Fruit fly (Drosophila melanogaster) whole organism, wandering third instar larva: ENCODE data around the gene CG6966.

Experiments used
- GATAd ChIP-seq: sonication (Bioruptor generic); optimal IDR thresholded peaks from 2 replicates; lab custom pipeline; 2016; ENCODE audit warnings: missing biosample characterization, missing genetic modification characterization
- Jra ChIP-seq: sonication (Bioruptor generic); optimal IDR thresholded peaks from 2 replicates; lab custom pipeline; 2016; ENCODE audit warnings: missing biosample characterization, missing genetic modification characterization
- Myc ChIP-seq: fragments of >200 bp; optimal IDR thresholded peaks from 2 replicates; lab custom pipeline; 2017
- N ChIP-seq: fragments of >200 bp; optimal IDR thresholded peaks from 2 replicates; lab custom pipeline; 2018; ENCODE audit warnings: missing biosample characterization, missing external identifiers, missing genetic modification characterization
- Sp1 ChIP-seq: fragments of 200-800 bp; sonication (Bioruptor generic); optimal IDR thresholded peaks from 3 replicates; lab custom pipeline; 2019; ENCODE audit warnings: missing biosample characterization, mild to moderate bottlenecking, missing genetic modification characterization, moderate library complexity
- br ChIP-seq: fragments of 200-800 bp; sonication (Bioruptor generic); optimal IDR thresholded peaks from 2 replicates; lab custom pipeline; 2016; ENCODE audit warnings: missing biosample characterization, missing genetic modification characterization
- lola ChIP-seq: fragments of >200 bp; optimal IDR thresholded peaks from 2 replicates; lab custom pipeline; 2017; ENCODE audit warnings: missing biosample characterization, missing genetic modification characterization
- sage ChIP-seq: fragments of 200-800 bp; sonication (Bioruptor generic); optimal IDR thresholded peaks from 2 replicates; lab custom pipeline; 2016; ENCODE audit warnings: missing biosample characterization, mild to moderate bottlenecking, missing genetic modification characterization
- usp ChIP-seq: fragments of >200 bp; optimal IDR thresholded peaks from 2 replicates; lab custom pipeline; 2017; ENCODE audit warnings: missing biosample characterization, missing genetic modification characterization

dm6 chr3R:15112232-15112631 is 16.8 kb upstream of the CG6966 start:
- TF ChIP-seq Jra (GFP tag; lab: Kevin White, UChicago) (no peak), br (GFP tag; lab: Kevin White, UChicago) (no peak), sage (GFP tag; lab: Kevin White, UChicago) (no peak), lola (GFP tag; lab: Kevin White, UChicago) (no peak), usp (GFP tag; lab: Kevin White, UChicago) (no peak), Myc (lab: Kevin White, UChicago) (no peak), N (GFP tag; lab: Kevin White, UChicago) (no peak), Sp1 (GFP tag; lab: Kevin White, UChicago) (no peak), GATAd (GFP tag; lab: Kevin White, UChicago) (no peak)
